Worm (Caenorhabditis elegans) whole organism, midembryonic: ENCODE results near the gene nhr-156.

Experiments used
- T22C8.4 ChIP-seq: fragments of 200-800 bp; sonication (Bioruptor generic); IDR thresholded peaks from 2 replicates; pipeline ENCODE4 v1.3.6; 2022; ENCODE audit warnings: missing genetic modification characterization, missing compliant biosample characterization
- cog-1 ChIP-seq: sonication (generic microtip); optimal IDR thresholded peaks from 2 replicates; lab custom pipeline; 2016; ENCODE audit warnings: missing genetic modification characterization, missing compliant biosample characterization
- flt-1 ChIP-seq: fragments of 200-800 bp; sonication (Bioruptor generic); IDR thresholded peaks from 2 replicates; pipeline ENCODE4 v1.3.6; 2022; ENCODE audit warnings: missing genetic modification characterization, missing compliant biosample characterization
- klf-2 ChIP-seq: fragments of 200-800 bp; sonication (Bioruptor generic); conservative IDR thresholded peaks from 2 replicates; pipeline ENCODE4 v1.3.6; 2022; ENCODE audit warnings: missing genetic modification reagents, missing genetic modification characterization, missing compliant biosample characterization
- med-1 ChIP-seq: sonication (generic microtip); optimal IDR thresholded peaks from 2 replicates; lab custom pipeline; 2017; ENCODE audit warnings: missing genetic modification characterization, mild to moderate bottlenecking, missing compliant biosample characterization, antibody characterized with exemption, missing genetic modification reagents; ENCODE audit not compliant: insufficient read depth
- ref-1 ChIP-seq: fragments of 200-800 bp; sonication (Bioruptor generic); conservative IDR thresholded peaks from 2 replicates; pipeline ENCODE4 v1.3.6; 2022; ENCODE audit warnings: missing genetic modification reagents, missing genetic modification characterization, missing compliant biosample characterization
- tab-1 ChIP-seq: fragments of 200-800 bp; sonication (Bioruptor generic); IDR thresholded peaks from 2 replicates; pipeline ENCODE4 v1.3.6; 2022; ENCODE audit warnings: missing genetic modification characterization, missing compliant biosample characterization
- ztf-23 ChIP-seq: fragments of 200-800 bp; sonication (Bioruptor generic); IDR thresholded peaks from 2 replicates; pipeline ENCODE4 v1.3.6; 2022; ENCODE audit warnings: missing genetic modification reagents, missing genetic modification characterization, missing compliant biosample characterization
- ztf-29 ChIP-seq: fragments of 200-800 bp; sonication (Bioruptor generic); IDR thresholded peaks from 2 replicates; pipeline ENCODE4 v1.3.6; 2022; ENCODE audit warnings: missing genetic modification reagents, missing genetic modification characterization, missing compliant biosample characterization

Gene nhr-156

ce11 chrV:3935892-3936478 lies 30.1 kb downstream of the nhr-156 start, which contains the start of gene cyp-35A5:
cyp-35A5 (plus strand) TSS chrV:3936326.
- TF ChIP-seq cog-1 (tag; lab: Kevin White, UChicago): no peak
- no peak for TF ChIP-seq med-1 (GFP tag; lab: Kevin White, UChicago)
- TF ChIP-seq ztf-23 (GFP tag; lab: Robert Waterston, UW): no peak
- TF ChIP-seq klf-2: no peak
- no peak for TF ChIP-seq ztf-29 (GFP tag; lab: Robert Waterston, UW)
- TF ChIP-seq tab-1 (GFP tag; lab: Robert Waterston, UW): no peak
- no peak for TF ChIP-seq T22C8.4 (GFP tag; lab: Robert Waterston, UW)
- TF ChIP-seq ref-1 (GFP tag; lab: Robert Waterston, UW): no peak
- no peak for TF ChIP-seq flt-1

- no peak for TF ChIP-seq tab-1 (GFP tag; lab: Robert Waterston, UW)
- no peak for TF ChIP-seq med-1 (GFP tag; lab: Kevin White, UChicago)
- TF ChIP-seq T22C8.4 (GFP tag; lab: Robert Waterston, UW): no peak
- no peak for TF ChIP-seq ref-1 (GFP tag; lab: Robert Waterston, UW)
- no peak for TF ChIP-seq cog-1 (tag; lab: Kevin White, UChicago)
Measured at ce11 chrV:3938789-3939188, 32.9 kb downstream of the nhr-156 start, which contains the start of gene cyp-35B1. cyp-35B1 (plus strand) TSS chrV:3939032.

- no peak for TF ChIP-seq ztf-23 (GFP tag; lab: Robert Waterston, UW)
- TF ChIP-seq med-1 (GFP tag; lab: Kevin White, UChicago): no peak
- no peak for TF ChIP-seq tab-1 (GFP tag; lab: Robert Waterston, UW)
- TF ChIP-seq T22C8.4 (GFP tag; lab: Robert Waterston, UW): no peak
- TF ChIP-seq ref-1 (GFP tag; lab: Robert Waterston, UW): no peak
- no peak for TF ChIP-seq cog-1 (tag; lab: Kevin White, UChicago)
- no peak for TF ChIP-seq flt-1
- no peak for TF ChIP-seq klf-2
- no peak for TF ChIP-seq ztf-29 (GFP tag; lab: Robert Waterston, UW)
Measured at ce11 chrV:3941860-3942259, 36.0 kb downstream of the nhr-156 start, which contains the start of gene cyp-35B2. cyp-35B2 (plus strand) TSS chrV:3942160.

- no peak for TF ChIP-seq klf-2
- no peak for TF ChIP-seq T22C8.4 (GFP tag; lab: Robert Waterston, UW)
- no peak for TF ChIP-seq ztf-29 (GFP tag; lab: Robert Waterston, UW)
- TF ChIP-seq cog-1 (tag; lab: Kevin White, UChicago): no peak
- no peak for TF ChIP-seq tab-1 (GFP tag; lab: Robert Waterston, UW)
- TF ChIP-seq med-1 (GFP tag; lab: Kevin White, UChicago): no peak
- no peak for TF ChIP-seq ref-1 (GFP tag; lab: Robert Waterston, UW)
- TF ChIP-seq flt-1: no peak
- no peak for TF ChIP-seq ztf-23 (GFP tag; lab: Robert Waterston, UW)
Measured at ce11 chrV:3943364-3943763, 37.5 kb downstream of the nhr-156 start.

ce11 chrV:3945053-3945452 lies 39.1 kb downstream of the nhr-156 start, which contains the start of gene cyp-35B3:
cyp-35B3 (plus strand) TSS chrV:3945353.
- TF ChIP-seq med-1 (GFP tag; lab: Kevin White, UChicago) (no peak), cog-1 (tag; lab: Kevin White, UChicago) (no peak), ztf-23 (GFP tag; lab: Robert Waterston, UW) (no peak), klf-2 (no peak), tab-1 (GFP tag; lab: Robert Waterston, UW) (no peak)

ce11 chrV:3949723-3950122 lies 43.8 kb downstream of the nhr-156 start, which contains the start of gene dach-1:
dach-1 (plus strand) TSS chrV:3950023.
- TF ChIP-seq ztf-23 (GFP tag; lab: Robert Waterston, UW) (no peak), tab-1 (GFP tag; lab: Robert Waterston, UW) (no peak), klf-2 (no peak), ztf-29 (GFP tag; lab: Robert Waterston, UW) (no peak), flt-1 (no peak), med-1 (GFP tag; lab: Kevin White, UChicago) (no peak), ref-1 (GFP tag; lab: Robert Waterston, UW) (no peak), T22C8.4 (GFP tag; lab: Robert Waterston, UW) (no peak), cog-1 (tag; lab: Kevin White, UChicago) (no peak)

ce11 chrV:3953739-3954138 lies 47.8 kb downstream of the nhr-156 start, which contains the start of gene str-247:
str-247 (plus strand) TSS chrV:3954039.
- TF ChIP-seq ztf-23 (GFP tag; lab: Robert Waterston, UW): no peak
- no peak for TF ChIP-seq klf-2
- no peak for TF ChIP-seq T22C8.4 (GFP tag; lab: Robert Waterston, UW)
- no peak for TF ChIP-seq med-1 (GFP tag; lab: Kevin White, UChicago)
- no peak for TF ChIP-seq flt-1
- TF ChIP-seq ztf-29 (GFP tag; lab: Robert Waterston, UW): no peak
- no peak for TF ChIP-seq cog-1 (tag; lab: Kevin White, UChicago)
- TF ChIP-seq tab-1 (GFP tag; lab: Robert Waterston, UW): no peak
- TF ChIP-seq ref-1 (GFP tag; lab: Robert Waterston, UW): no peak

ce11 chrV:3957608-3958007 lies 51.7 kb downstream of the nhr-156 start, which contains the start of gene cyp-34A5:
cyp-34A5 (minus strand) TSS chrV:3957708.
- TF ChIP-seq cog-1 (tag; lab: Kevin White, UChicago): no peak
- no peak for TF ChIP-seq tab-1 (GFP tag; lab: Robert Waterston, UW)
- TF ChIP-seq klf-2: no peak
- no peak for TF ChIP-seq med-1 (GFP tag; lab: Kevin White, UChicago)
- TF ChIP-seq T22C8.4 (GFP tag; lab: Robert Waterston, UW): no peak
- no peak for TF ChIP-seq ref-1 (GFP tag; lab: Robert Waterston, UW)
- no peak for TF ChIP-seq flt-1
- TF ChIP-seq ztf-29 (GFP tag; lab: Robert Waterston, UW): no peak
- no peak for TF ChIP-seq ztf-23 (GFP tag; lab: Robert Waterston, UW)
